Fruit fly (Drosophila melanogaster): Measurements from ENCODE around the gene CG4318.

Gene CG4318

dm6 chrX:13131063-13131773 lies 23.5 kb downstream of the CG4318 start (continued):
- TF ChIP-seq prd (optimal IDR thresholded peaks at IDR 0.05) (no peak), prd (GFP tag; IDR thresholded peaks at IDR 0.05) (peak; percentile 99), Meics (GFP tag; optimal IDR thresholded peaks at IDR 0.05) (peak; percentile 99), NFAT (GFP tag; IDR thresholded peaks at IDR 0.05) (peak; percentile 99), Sry-β (GFP tag; optimal IDR thresholded peaks at IDR 0.05) (peak; percentile 58), CG6791 (GFP tag; IDR thresholded peaks at IDR 0.05; ENCODE audit: partially characterized antibody) (peak; percentile 42; the same call in 1 of the 3 replicates), CG10979 (tag; optimal IDR thresholded peaks at IDR 0.05) (peak; percentile 97), bab2 (GFP tag; optimal IDR thresholded peaks at IDR 0.05) (peak; percentile 99), dmrt11E (tag; optimal IDR thresholded peaks at IDR 0.05) (peak; percentile 95), CG6689 (GFP tag; IDR thresholded peaks at IDR 0.05) (peak; percentile 98), hth (optimal IDR thresholded peaks at IDR 0.05) (no peak), CG17802 (tag; optimal IDR thresholded peaks at IDR 0.05) (peak; percentile 89), CG12659 (GFP tag; optimal IDR thresholded peaks at IDR 0.05) (peak; percentile 99), CG7745 (tag; optimal IDR thresholded peaks at IDR 0.05) (peak; percentile 72), Atf-2 (GFP tag; optimal IDR thresholded peaks at IDR 0.05) (peak; percentile 98), kni (GFP tag; optimal IDR thresholded peaks at IDR 0.05) (peak; percentile 98), Optix (GFP tag; IDR thresholded peaks at IDR 0.05) (peak; percentile 99), CG17612 (GFP tag; IDR thresholded peaks at IDR 0.05) (peak; percentile 98), hkb (optimal IDR thresholded peaks at IDR 0.05) (no peak), hkb (GFP tag; IDR thresholded peaks at IDR 0.05) (peak; percentile 99), en (GFP tag; optimal IDR thresholded peaks at IDR 0.05) (peak; percentile 97), CG1529 (GFP tag; optimal IDR thresholded peaks at IDR 0.05) (peak; percentile 97), dati (GFP tag; IDR thresholded peaks at IDR 0.05) (peak; percentile 98), eve (GFP tag; optimal IDR thresholded peaks at IDR 0.05) (peak; percentile 46 to 95), CG30403 (GFP tag; optimal IDR thresholded peaks at IDR 0.05) (peak; percentile 99), CG13424 (tag; optimal IDR thresholded peaks at IDR 0.05) (peak; percentile 98), HLH54F (GFP tag; optimal IDR thresholded peaks at IDR 0.05) (peak; percentile 99), org-1 (GFP tag; optimal IDR thresholded peaks at IDR 0.05) (peak; percentile 99), CG4617 (GFP tag; optimal IDR thresholded peaks at IDR 0.05; ENCODE audit: borderline replicate concordance) (peak; percentile 99), CG32767 (GFP tag; IDR thresholded peaks at IDR 0.05) (peak; percentile 98), CG8359 (GFP tag; optimal IDR thresholded peaks at IDR 0.05; ENCODE audit: borderline replicate concordance) (peak; percentile 92), CG17359 (tag; optimal IDR thresholded peaks at IDR 0.05) (peak; percentile 99), sd (tag; optimal IDR thresholded peaks at IDR 0.05) (peak; percentile 96), pros (GFP tag; optimal IDR thresholded peaks at IDR 0.05) (peak; percentile 82), nerfin-2 (GFP tag; IDR thresholded peaks at IDR 0.05; ENCODE audit: partially characterized antibody) (no peak), z (GFP tag; IDR thresholded peaks at IDR 0.05) (peak; percentile 84), Atf6 (GFP tag; IDR thresholded peaks at IDR 0.05) (peak; percentile 99), CG16813 (GFP tag; IDR thresholded peaks at IDR 0.05; ENCODE audit: partially characterized antibody) (peak; percentile 25; the same call in 1 of the 3 replicates), CG15011 (GFP tag; optimal IDR thresholded peaks at IDR 0.05) (peak; percentile 97), CG18011 (GFP tag; optimal IDR thresholded peaks at IDR 0.05) (peak; percentile 93), gsb (GFP tag; IDR thresholded peaks at IDR 0.05) (peak; percentile 99), CG6765 (GFP tag; optimal IDR thresholded peaks at IDR 0.05) (peak; percentile 97), bbx (GFP tag; IDR thresholded peaks at IDR 0.05; ENCODE audit: partially characterized antibody) (peak; percentile 47; the same call in 1 of the 2 replicates), wdn (GFP tag; IDR thresholded peaks at IDR 0.05) (peak; percentile 99), stc (GFP tag; IDR thresholded peaks at IDR 0.05) (peak; percentile 99), aop (GFP tag; IDR thresholded peaks at IDR 0.05) (peak; percentile 97), MTF-1 (GFP tag; optimal IDR thresholded peaks at IDR 0.05; ENCODE audit: borderline replicate concordance) (peak; percentile 96), Antp (GFP tag; optimal IDR thresholded peaks at IDR 0.05) (peak; percentile 100), shn (GFP tag; optimal IDR thresholded peaks at IDR 0.05) (peak; percentile 99)
